Fruit fly (Drosophila melanogaster): ENCODE data around the gene CG33722.

DNA sequence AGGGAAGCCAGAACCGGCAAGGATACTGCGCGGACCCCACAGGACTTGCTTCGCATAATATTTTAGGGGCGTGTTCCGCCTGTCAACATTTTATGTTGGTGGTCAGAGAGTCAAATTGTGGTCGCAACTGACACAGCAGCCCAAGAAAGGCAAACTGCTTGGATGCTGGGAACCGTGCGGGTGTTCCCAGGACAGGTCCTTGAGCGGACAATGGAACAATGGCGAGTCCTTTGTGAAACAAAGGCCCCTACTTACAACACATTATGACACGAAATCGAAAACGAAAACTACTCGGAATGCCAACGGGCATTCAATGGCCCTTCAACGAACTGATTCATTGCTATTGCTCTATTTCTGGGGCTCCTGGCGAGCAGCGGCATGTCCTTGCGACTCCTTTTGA is 40.4 kb downstream of the CG33722 start:
- no peak for TF ChIP-seq h (optimal IDR thresholded peaks at IDR 0.05)
- TF ChIP-seq Sin3A (optimal IDR thresholded peaks at IDR 0.05) = no peak
- no peak for TF ChIP-seq insv (optimal IDR thresholded peaks at IDR 0.05)
